Worm (Caenorhabditis elegans): ENCODE measurements around the gene Y66D12A.1.
A peak's percentile ranks its signal among the peaks of the same experiment; 100 is the strongest.

Gene Y66D12A.1

DNA sequence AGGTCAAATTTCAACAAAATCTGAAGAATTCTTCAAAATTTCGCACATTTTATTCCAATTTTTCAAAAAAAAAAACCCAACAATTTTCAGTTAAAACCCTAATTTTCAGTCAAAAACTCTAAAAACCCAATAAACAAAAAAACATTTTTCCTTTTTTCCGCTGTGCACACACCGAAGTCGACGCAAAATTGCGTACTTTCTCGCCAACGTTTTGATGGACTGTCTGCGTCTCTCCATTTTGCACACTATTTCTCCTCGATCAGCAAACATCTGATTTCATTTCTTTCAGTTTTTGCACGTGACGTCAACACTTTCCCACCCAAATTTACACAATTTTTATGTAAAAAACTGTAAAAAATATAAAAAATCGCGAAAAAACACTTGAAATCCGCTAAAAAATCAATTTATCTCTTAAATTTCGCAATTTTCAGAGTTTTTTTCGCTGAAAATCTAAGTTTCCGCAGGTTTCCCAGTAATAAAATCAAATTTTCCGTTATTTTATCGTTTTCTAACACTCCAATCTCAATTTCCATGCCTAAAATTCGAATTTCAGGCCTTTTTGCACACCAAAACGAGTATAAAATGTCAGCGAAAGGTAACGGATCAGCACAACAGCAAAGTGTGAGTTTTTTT lies 49.3 kb downstream of the Y66D12A.1 start, which contains the start of gene crh-1 (continued):
- TF ChIP-seq nhr-12 (tag; optimal IDR thresholded peaks at IDR 0.05) = no peak

DNA sequence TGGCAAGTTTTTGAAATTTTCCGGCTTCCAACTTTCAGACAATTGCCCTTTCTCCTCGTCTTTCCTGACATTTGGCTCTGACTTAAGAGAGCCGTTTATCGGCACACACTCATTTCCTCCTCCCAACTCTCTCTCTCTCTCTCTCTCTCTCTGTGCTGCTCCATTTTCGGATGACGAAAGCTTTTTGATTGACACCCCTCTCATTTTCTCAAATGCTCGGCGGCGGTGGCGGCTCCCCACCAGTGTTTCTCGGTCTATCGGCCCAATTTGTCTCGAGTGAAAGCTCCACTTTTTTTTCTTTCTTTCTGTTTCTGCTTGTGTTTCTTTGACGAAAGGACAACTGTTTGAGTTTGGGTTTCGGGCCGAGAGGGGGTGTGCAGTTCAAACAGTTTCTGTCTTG lies 51.8 kb downstream of the Y66D12A.1 start:
- no peak for TF ChIP-seq fkh-10 (GFP tag; optimal IDR thresholded peaks at IDR 0.05)
- peak; percentile 48 for TF ChIP-seq lin-39 (tag; optimal IDR thresholded peaks at IDR 0.05)
- TF ChIP-seq ceh-9 (tag; optimal IDR thresholded peaks at IDR 0.05) = no peak
